Worm (Caenorhabditis elegans) whole organism, L2 larva: ENCODE measurements around the gene srz-70.

ENCODE experiments used
- Y55F3AM.14 ChIP-seq: fragments of 200-800 bp; sonication (Bioruptor generic); optimal IDR thresholded peaks from 2 replicates; lab custom pipeline; 2018; ENCODE audit warnings: mild to moderate bottlenecking, missing genetic modification characterization, missing compliant biosample characterization
- ZK546.5 ChIP-seq: sonication (generic microtip); optimal IDR thresholded peaks from 2 replicates; lab custom pipeline; 2017; ENCODE audit warnings: missing biosample characterization, missing genetic modification characterization
- ama-1 ChIP-seq: fragments of 150-350 bp; optimal IDR thresholded peaks from 2 replicates; lab custom pipeline; 2018; ENCODE audit warnings: inconsistent platforms
- ceh-82 ChIP-seq: fragments of 150-350 bp; optimal IDR thresholded peaks from 2 replicates; lab custom pipeline; 2014; ENCODE audit warnings: missing biosample characterization, missing genetic modification characterization
- crh-2 ChIP-seq: sonication (generic microtip); optimal IDR thresholded peaks from 2 replicates; lab custom pipeline; 2017; ENCODE audit warnings: missing biosample characterization, missing genetic modification characterization
- mdl-1 ChIP-seq, 2 experiments: fragments of 150-350 bp in 1 of 2; sonication (generic microtip) in 1 of 2; optimal IDR thresholded peaks; 2 replicates each; lab custom pipeline; 2017; ENCODE audit warnings: missing biosample characterization in 2 of 2, missing genetic modification characterization in 2 of 2
- nhr-12 ChIP-seq: fragments of 150-350 bp; optimal IDR thresholded peaks from 2 replicates; lab custom pipeline; 2014; ENCODE audit warnings: missing biosample characterization, missing genetic modification characterization
- nhr-237 ChIP-seq: fragments of 150-350 bp; optimal IDR thresholded peaks from 2 replicates; lab custom pipeline; 2014; ENCODE audit warnings: missing biosample characterization, missing genetic modification characterization
- nhr-25 ChIP-seq: fragments of 150-350 bp; sonication (generic microtip); optimal IDR thresholded peaks from 3 replicates; lab custom pipeline; 2014; ENCODE audit warnings: missing biosample characterization, missing genetic modification characterization

DNA sequence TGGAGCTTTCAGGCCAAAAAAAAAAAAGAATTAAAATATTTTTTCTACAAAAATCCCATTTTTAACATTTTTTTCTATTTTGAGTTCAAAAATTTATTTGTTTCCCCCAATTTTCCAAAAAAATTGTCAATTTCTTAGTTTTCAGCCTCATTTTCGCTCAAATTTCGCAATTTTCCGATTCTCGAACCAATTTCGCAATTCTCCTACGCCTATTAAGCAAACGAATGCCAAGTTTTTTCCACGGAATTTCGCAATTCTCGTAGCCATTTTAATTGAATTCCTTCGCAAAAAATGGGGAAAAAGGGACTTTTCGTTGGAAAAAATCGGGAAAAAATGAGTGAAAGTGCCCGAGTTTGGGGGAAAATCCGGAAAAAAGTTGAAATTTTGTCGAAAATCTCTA lies 41.6 kb upstream of the srz-70 start:
- TF ChIP-seq nhr-237 (tag; lab: Kevin White, UChicago), result no peak
- no peak for TF ChIP-seq ama-1 (lab: Kevin White, UChicago)
- no peak for TF ChIP-seq mdl-1 (tag; optimal IDR thresholded peaks at IDR 0.05; lab: Kevin White, UChicago)
- TF ChIP-seq crh-2 (tag; lab: Kevin White, UChicago), result no peak
- TF ChIP-seq ZK546.5 (tag; lab: Kevin White, UChicago), result no peak
- TF ChIP-seq nhr-12 (tag; lab: Kevin White, UChicago), result no peak
- peak; percentile 4 for TF ChIP-seq ceh-82
- no peak for TF ChIP-seq nhr-25 (tag; lab: Kevin White, UChicago)
- TF ChIP-seq Y55F3AM.14, result no peak
